Fruit fly (Drosophila melanogaster): Measurements from ENCODE around the gene SdhD.

SdhD gene

dm6 chr3R:23788406-23789021, 28.1 kb upstream of the SdhD start:
- no peak for TF ChIP-seq CG32264 (GFP tag; optimal IDR thresholded peaks at IDR 0.05)
- no peak for TF ChIP-seq dsf (GFP tag; optimal IDR thresholded peaks at IDR 0.05; ENCODE audit: borderline replicate concordance)
- TF ChIP-seq brk (GFP tag; optimal IDR thresholded peaks at IDR 0.05), result no peak
- TF ChIP-seq rgr (GFP tag; optimal IDR thresholded peaks at IDR 0.05), result peak; percentile 62
- no peak for TF ChIP-seq Rel (GFP tag; optimal IDR thresholded peaks at IDR 0.05)
- TF ChIP-seq Rel (tag; optimal IDR thresholded peaks at IDR 0.05), result peak; percentile 86
- peak; percentile 49 for TF ChIP-seq h (GFP tag; optimal IDR thresholded peaks at IDR 0.05)
- TF ChIP-seq sage (GFP tag; optimal IDR thresholded peaks at IDR 0.05), result no peak
- no peak for TF ChIP-seq Hr83 (GFP tag; optimal IDR thresholded peaks at IDR 0.05; ENCODE audit: poor library complexity, severe bottlenecking)
- TF ChIP-seq OdsH (GFP tag; optimal IDR thresholded peaks at IDR 0.05), result peak; percentile 39
- no peak for TF ChIP-seq Vsx2 (GFP tag; optimal IDR thresholded peaks at IDR 0.05; ENCODE audit: partially characterized antibody)
- TF ChIP-seq CG9705 (GFP tag; optimal IDR thresholded peaks at IDR 0.05), result no peak
- no peak for TF ChIP-seq CrebA (GFP tag; optimal IDR thresholded peaks at IDR 0.05; ENCODE audit: borderline replicate concordance)
- no peak for TF ChIP-seq Dif (GFP tag; optimal IDR thresholded peaks at IDR 0.05; ENCODE audit: partially characterized antibody)
- TF ChIP-seq N (GFP tag; optimal IDR thresholded peaks at IDR 0.05), result no peak
- TF ChIP-seq Mio (GFP tag; optimal IDR thresholded peaks at IDR 0.05), result no peak
- no peak for TF ChIP-seq lola (GFP tag; optimal IDR thresholded peaks at IDR 0.05)
- peak; percentile 53 for TF ChIP-seq psq (GFP tag; optimal IDR thresholded peaks at IDR 0.05)
- peak; percentile 11 for TF ChIP-seq Hnf4 (GFP tag; optimal IDR thresholded peaks at IDR 0.05)
- no peak for TF ChIP-seq usp (GFP tag; optimal IDR thresholded peaks at IDR 0.05)
- no peak for TF ChIP-seq Dfd (GFP tag; optimal IDR thresholded peaks at IDR 0.05)
- no peak for TF ChIP-seq Abd-B (GFP tag; optimal IDR thresholded peaks at IDR 0.05)
- TF ChIP-seq jim (GFP tag; optimal IDR thresholded peaks at IDR 0.05), result no peak
- no peak for TF ChIP-seq Hr78 (GFP tag; optimal IDR thresholded peaks at IDR 0.05)
- peak; percentile 51 for TF ChIP-seq fru (GFP tag; optimal IDR thresholded peaks at IDR 0.05)
- peak; percentile 61 for TF ChIP-seq ey (GFP tag; optimal IDR thresholded peaks at IDR 0.05)
- TF ChIP-seq Jra (GFP tag; optimal IDR thresholded peaks at IDR 0.05), result no peak
- peak; percentile 38 for TF ChIP-seq dmrt93B (GFP tag; optimal IDR thresholded peaks at IDR 0.05)
- no peak for TF ChIP-seq dl (GFP tag; optimal IDR thresholded peaks at IDR 0.05; ENCODE audit: insufficient read depth in 1 of 2, partially characterized antibody in 2 of 2)
- peak; percentile 60 for TF ChIP-seq br (GFP tag; optimal IDR thresholded peaks at IDR 0.05)
- no peak for TF ChIP-seq Myc (optimal IDR thresholded peaks at IDR 0.05)
- TF ChIP-seq GATAd (GFP tag; optimal IDR thresholded peaks at IDR 0.05), result no peak
- TF ChIP-seq pan (optimal IDR thresholded peaks at IDR 0.05), result no peak
- TF ChIP-seq foxo (GFP tag; optimal IDR thresholded peaks at IDR 0.05), result peak in 1 of 2 experiments; percentile 61
- TF ChIP-seq sv (GFP tag; optimal IDR thresholded peaks at IDR 0.05), result no peak
- peak; percentile 65 for TF ChIP-seq Sp1 (GFP tag; optimal IDR thresholded peaks at IDR 0.05)
- no peak for TF ChIP-seq tai (GFP tag; optimal IDR thresholded peaks at IDR 0.05)
- TF ChIP-seq woc (GFP tag; optimal IDR thresholded peaks at IDR 0.05), result peak; percentile 61
- TF ChIP-seq HLH106 (tag; optimal IDR thresholded peaks at IDR 0.05), result peak; percentile 69

- TF ChIP-seq ey (GFP tag; optimal IDR thresholded peaks at IDR 0.05) (no peak), psq (GFP tag; optimal IDR thresholded peaks at IDR 0.05) (no peak), CG9705 (GFP tag; optimal IDR thresholded peaks at IDR 0.05) (no peak), Abd-B (GFP tag; optimal IDR thresholded peaks at IDR 0.05) (no peak), HLH106 (tag; optimal IDR thresholded peaks at IDR 0.05) (no peak), OdsH (GFP tag; optimal IDR thresholded peaks at IDR 0.05) (no peak), Dif (GFP tag; optimal IDR thresholded peaks at IDR 0.05; ENCODE audit: partially characterized antibody) (no peak), N (GFP tag; optimal IDR thresholded peaks at IDR 0.05) (no peak), dsf (GFP tag; optimal IDR thresholded peaks at IDR 0.05; ENCODE audit: borderline replicate concordance) (no peak), jim (GFP tag; optimal IDR thresholded peaks at IDR 0.05) (no peak), Dfd (GFP tag; optimal IDR thresholded peaks at IDR 0.05) (no peak), Sp1 (GFP tag; optimal IDR thresholded peaks at IDR 0.05) (no peak), br (GFP tag; optimal IDR thresholded peaks at IDR 0.05) (no peak)
These were observed 27.2 kb upstream of the SdhD start for dm6 chr3R:23787632-23787960.

Measured in whole organism, wandering third instar larva.